Worm (Caenorhabditis elegans) whole organism, young adult: ENCODE results near the gene Y7A9A.1.

Source experiments
- Y56A3A.18 ChIP-seq: fragments of 200-800 bp; sonication (Bioruptor generic); IDR thresholded peaks from 2 replicates; pipeline ENCODE4 v1.3.6; 2022; ENCODE audit warnings: missing genetic modification reagents, missing genetic modification characterization, missing compliant biosample characterization
- die-1 ChIP-seq: sonication (generic microtip); optimal IDR thresholded peaks from 2 replicates; lab custom pipeline; 2016; ENCODE audit warnings: missing genotype, mild to moderate bottlenecking, missing genetic modification characterization, missing compliant biosample characterization
- unc-62 ChIP-seq: fragments of 150-350 bp; optimal IDR thresholded peaks from 2 replicates; lab custom pipeline; 2014; ENCODE audit warnings: missing biosample characterization, missing genetic modification reagents, missing genetic modification characterization

DNA sequence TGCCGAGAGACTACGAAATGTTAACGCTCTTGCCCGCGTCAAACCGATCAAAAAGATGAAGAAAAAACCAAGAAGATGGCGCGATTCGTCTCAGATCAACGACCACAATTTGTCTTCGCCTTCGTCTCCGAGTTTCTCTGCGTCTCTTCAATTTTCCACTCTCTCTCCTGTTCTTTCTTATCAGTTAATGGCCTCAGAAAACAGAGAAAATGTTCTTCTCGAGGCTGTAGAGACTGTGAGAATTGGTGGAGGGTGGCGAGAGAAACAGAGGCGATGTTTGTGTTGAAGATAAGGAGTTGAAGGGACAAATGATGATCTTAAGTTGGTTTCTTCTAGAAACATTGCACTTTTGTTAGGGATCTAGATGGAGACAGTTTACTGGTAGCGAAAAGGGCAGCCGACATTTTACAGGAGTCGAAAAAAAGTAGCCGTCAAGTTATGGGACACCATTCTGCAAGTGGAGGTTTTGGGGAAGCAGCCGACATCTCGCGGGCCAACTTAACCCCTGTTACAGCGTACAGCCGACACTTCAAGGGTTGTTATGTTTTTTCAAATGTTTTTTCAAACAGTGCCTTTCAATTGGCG lies 15.8 kb upstream of the Y7A9A.1 start:
- TF ChIP-seq Y56A3A.18 (GFP tag; lab: Robert Waterston, UW) (no peak), unc-62 (GFP tag; lab: Kevin White, UChicago) (no peak), die-1 (tag; lab: Kevin White, UChicago) (no peak)
